Fruit fly (Drosophila melanogaster) whole organism, wandering third instar larva: ENCODE data around the gene CG16953.

Source experiments
- Abd-B ChIP-seq: fragments of >200 bp; optimal IDR thresholded peaks from 2 replicates; lab custom pipeline; 2017; ENCODE audit warnings: missing biosample characterization, missing genetic modification characterization
- CG32264 ChIP-seq: fragments of 200-800 bp; sonication (Bioruptor generic); optimal IDR thresholded peaks from 2 replicates; lab custom pipeline; 2016; ENCODE audit warnings: missing biosample characterization, missing genetic modification characterization
- CG9705 ChIP-seq: fragments of 200-800 bp; sonication (Bioruptor generic); optimal IDR thresholded peaks from 2 replicates; lab custom pipeline; 2018; ENCODE audit warnings: missing biosample characterization, mild to moderate bottlenecking, missing genetic modification characterization
- CrebA ChIP-seq: fragments of 200-800 bp; sonication (Bioruptor generic); optimal IDR thresholded peaks from 2 replicates; lab custom pipeline; 2016; ENCODE audit warnings: missing biosample characterization, mild to moderate bottlenecking, missing genetic modification characterization, borderline replicate concordance
- Dfd ChIP-seq: fragments of >200 bp; optimal IDR thresholded peaks from 2 replicates; lab custom pipeline; 2017; ENCODE audit warnings: missing biosample characterization, missing genetic modification characterization
- Dif ChIP-seq: fragments of 200-275, 200-300 bp; sonication (Bioruptor generic); optimal IDR thresholded peaks from 2 replicates; lab custom pipeline; 2018; ENCODE audit warnings: missing biosample characterization, missing genetic modification characterization; ENCODE audit not compliant: partially characterized antibody
- GATAd ChIP-seq: sonication (Bioruptor generic); optimal IDR thresholded peaks from 2 replicates; lab custom pipeline; 2016; ENCODE audit warnings: missing biosample characterization, missing genetic modification characterization
- HLH106 ChIP-seq: fragments of 200-800 bp; optimal IDR thresholded peaks from 3 replicates; lab custom pipeline; 2019; ENCODE audit warnings: missing biosample characterization, mild to moderate bottlenecking, missing genetic modification characterization, moderate library complexity
- Hnf4 ChIP-seq: fragments of 200-800 bp; sonication (Bioruptor generic); optimal IDR thresholded peaks from 2 replicates; lab custom pipeline; 2016; ENCODE audit warnings: missing biosample characterization, mild to moderate bottlenecking, missing genetic modification characterization
- Hr78 ChIP-seq: fragments of >200 bp; optimal IDR thresholded peaks from 2 replicates; lab custom pipeline; 2017; ENCODE audit warnings: missing biosample characterization, missing genetic modification characterization
- Hr83 ChIP-seq: fragments of 200-300 bp; sonication (Bioruptor generic); optimal IDR thresholded peaks from 2 replicates; lab custom pipeline; 2016; ENCODE audit warnings: missing biosample characterization, mild to moderate bottlenecking, missing genetic modification characterization, moderate library complexity; ENCODE audit not compliant: poor library complexity, severe bottlenecking
- Jra ChIP-seq: sonication (Bioruptor generic); optimal IDR thresholded peaks from 2 replicates; lab custom pipeline; 2016; ENCODE audit warnings: missing biosample characterization, missing genetic modification characterization
- Mio ChIP-seq: sonication (Bioruptor generic); optimal IDR thresholded peaks from 2 replicates; lab custom pipeline; 2016; ENCODE audit warnings: missing biosample characterization, missing genetic modification characterization
- Myc ChIP-seq: fragments of >200 bp; optimal IDR thresholded peaks from 2 replicates; lab custom pipeline; 2017
- N ChIP-seq: fragments of >200 bp; optimal IDR thresholded peaks from 2 replicates; lab custom pipeline; 2018; ENCODE audit warnings: missing biosample characterization, missing external identifiers, missing genetic modification characterization
- OdsH ChIP-seq: fragments of 200-800 bp; sonication (Bioruptor generic); optimal IDR thresholded peaks from 2 replicates; lab custom pipeline; 2016; ENCODE audit warnings: missing biosample characterization, mild to moderate bottlenecking, missing genetic modification characterization
- Rel ChIP-seq, 2 experiments: fragments of 200-800 bp; sonication (Bioruptor generic) in 1 of 2; optimal IDR thresholded peaks; 2 replicates in 1 of 2; 3 replicates in 1 of 2; lab custom pipeline; 2016 to 2019; ENCODE audit warnings: mild to moderate bottlenecking in 2 of 2, missing biosample characterization in 2 of 2, missing genetic modification characterization in 2 of 2, moderate library complexity in 1 of 2
- Sp1 ChIP-seq: fragments of 200-800 bp; sonication (Bioruptor generic); optimal IDR thresholded peaks from 3 replicates; lab custom pipeline; 2019; ENCODE audit warnings: missing biosample characterization, mild to moderate bottlenecking, missing genetic modification characterization, moderate library complexity
- Vsx2 ChIP-seq: fragments of 200-300, 225-300 bp; sonication (Bioruptor generic); optimal IDR thresholded peaks from 2 replicates; lab custom pipeline; 2018; ENCODE audit warnings: missing biosample characterization, missing genetic modification characterization; ENCODE audit not compliant: partially characterized antibody
- br ChIP-seq: fragments of 200-800 bp; sonication (Bioruptor generic); optimal IDR thresholded peaks from 2 replicates; lab custom pipeline; 2016; ENCODE audit warnings: missing biosample characterization, missing genetic modification characterization
- brk ChIP-seq: fragments of 200-800 bp; sonication (Bioruptor generic); optimal IDR thresholded peaks from 2 replicates; lab custom pipeline; 2016; ENCODE audit warnings: missing biosample characterization, mild to moderate bottlenecking, missing genetic modification characterization
- dl ChIP-seq, 2 experiments: fragments of 175-275, 200-275 bp in 1 of 2; fragments of 200-275 bp in 1 of 2; sonication (Bioruptor generic); optimal IDR thresholded peaks; lab custom pipeline; 2018; ENCODE audit warnings: mild to moderate bottlenecking in 2 of 2, missing biosample characterization in 2 of 2, missing genetic modification characterization in 2 of 2, moderate library complexity in 2 of 2; ENCODE audit not compliant: partially characterized antibody in 2 of 2, insufficient read depth in 1 of 2
- dmrt93B ChIP-seq: fragments of 200-800 bp; sonication (Bioruptor generic); optimal IDR thresholded peaks from 2 replicates; lab custom pipeline; 2018; ENCODE audit warnings: missing biosample characterization, mild to moderate bottlenecking, missing genetic modification characterization
- dsf ChIP-seq: sonication (Bioruptor generic); optimal IDR thresholded peaks from 2 replicates; lab custom pipeline; 2016; ENCODE audit warnings: missing biosample characterization, missing genetic modification characterization, borderline replicate concordance
- ey ChIP-seq: fragments of 200-800 bp; sonication (Bioruptor generic); optimal IDR thresholded peaks from 2 replicates; lab custom pipeline; 2016; ENCODE audit warnings: missing biosample characterization, missing genetic modification characterization
- foxo ChIP-seq, 2 experiments: fragments of 200-800 bp; sonication (Bioruptor generic); optimal IDR thresholded peaks; 2 replicates in 1 of 2; 3 replicates in 1 of 2; lab custom pipeline; 2016 to 2017; ENCODE audit warnings: missing biosample characterization in 2 of 2, missing genetic modification characterization in 2 of 2
- fru ChIP-seq: fragments of 200-800 bp; sonication (Bioruptor generic); optimal IDR thresholded peaks from 3 replicates; lab custom pipeline; 2016; ENCODE audit warnings: missing biosample characterization, mild to moderate bottlenecking, missing genetic modification characterization
- h ChIP-seq: fragments of 200-800 bp; sonication (Bioruptor generic); optimal IDR thresholded peaks from 3 replicates; lab custom pipeline; 2016; ENCODE audit warnings: missing biosample characterization, mild to moderate bottlenecking, missing genetic modification characterization
- jim ChIP-seq: fragments of 175-275, 200-325 bp; sonication (Bioruptor generic); optimal IDR thresholded peaks from 2 replicates; lab custom pipeline; 2016; ENCODE audit warnings: missing biosample characterization, mild to moderate bottlenecking, missing genetic modification characterization
- lola ChIP-seq: fragments of >200 bp; optimal IDR thresholded peaks from 2 replicates; lab custom pipeline; 2017; ENCODE audit warnings: missing biosample characterization, missing genetic modification characterization
- pan ChIP-seq: fragments of >200 bp; optimal IDR thresholded peaks from 2 replicates; lab custom pipeline; 2017
- psq ChIP-seq: fragments of 200-800 bp; sonication (Bioruptor generic); optimal IDR thresholded peaks from 3 replicates; lab custom pipeline; 2017; ENCODE audit warnings: missing biosample characterization, mild to moderate bottlenecking, missing genetic modification characterization, moderate library complexity
- rgr ChIP-seq: fragments of 200-800 bp; sonication (Bioruptor generic); optimal IDR thresholded peaks from 3 replicates; lab custom pipeline; 2016; ENCODE audit warnings: missing biosample characterization, mild to moderate bottlenecking, missing genetic modification characterization
- sage ChIP-seq: fragments of 200-800 bp; sonication (Bioruptor generic); optimal IDR thresholded peaks from 2 replicates; lab custom pipeline; 2016; ENCODE audit warnings: missing biosample characterization, mild to moderate bottlenecking, missing genetic modification characterization
- sv ChIP-seq: fragments of 200-800 bp; sonication (Bioruptor generic); optimal IDR thresholded peaks from 3 replicates; lab custom pipeline; 2016; ENCODE audit warnings: missing biosample characterization, missing genetic modification characterization
- tai ChIP-seq: sonication (Bioruptor generic); optimal IDR thresholded peaks from 2 replicates; lab custom pipeline; 2016; ENCODE audit warnings: missing biosample characterization, missing genetic modification characterization
- usp ChIP-seq: fragments of >200 bp; optimal IDR thresholded peaks from 2 replicates; lab custom pipeline; 2017; ENCODE audit warnings: missing biosample characterization, missing genetic modification characterization
- woc ChIP-seq: sonication (Bioruptor generic); optimal IDR thresholded peaks from 2 replicates; lab custom pipeline; 2016; ENCODE audit warnings: missing biosample characterization, mild to moderate bottlenecking, missing genetic modification characterization

Gene CG16953

DNA sequence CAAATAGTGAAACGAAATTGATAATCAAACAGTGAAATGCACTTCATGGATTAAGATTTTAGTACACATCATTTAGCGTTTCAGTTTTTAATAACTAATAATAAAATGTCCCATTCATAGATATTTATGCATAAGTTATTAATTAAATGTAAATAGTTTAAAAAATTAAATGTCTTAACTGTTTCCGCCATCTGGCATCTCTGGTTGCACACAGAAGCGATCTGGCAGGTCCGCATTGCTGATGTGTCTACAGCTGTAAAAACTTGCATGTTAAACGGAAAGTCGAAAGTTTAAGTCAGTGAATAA, 2.8 kb upstream of the CG16953 start, which contains the start of gene Srp72:
Gene Srp72 (plus strand): TSS at position 232 of the 306 bp plus-strand sequence.
- TF ChIP-seq CG32264 (GFP tag; lab: Kevin White, UChicago) (no peak), jim (GFP tag; lab: Kevin White, UChicago) (no peak), fru (peak; percentile 40), Hnf4 (GFP tag; lab: Kevin White, UChicago) (peak; percentile 39), Sp1 (GFP tag; lab: Kevin White, UChicago) (peak; percentile 45), rgr (GFP tag; lab: Kevin White, UChicago) (peak; percentile 44), CG9705 (GFP tag; lab: Kevin White, UChicago) (peak; percentile 47), tai (GFP tag; lab: Kevin White, UChicago) (no peak), psq (peak; percentile 6), Mio (no peak), Hr83 (GFP tag; lab: Kevin White, UChicago) (peak; percentile 35), Dfd (no peak), dsf (GFP tag; lab: Kevin White, UChicago) (peak; percentile 45), sage (GFP tag; lab: Kevin White, UChicago) (peak; percentile 59), dl (GFP tag; optimal IDR thresholded peaks at IDR 0.05; lab: Kevin White, UChicago; ENCODE audit: insufficient read depth in 1 of 2, partially characterized antibody in 2 of 2) (no peak), br (GFP tag; lab: Kevin White, UChicago) (peak; percentile 25), ey (GFP tag; lab: Kevin White, UChicago) (peak; percentile 12), Abd-B (no peak), HLH106 (peak; percentile 50), lola (GFP tag; lab: Kevin White, UChicago) (no peak), GATAd (GFP tag; lab: Kevin White, UChicago) (peak; percentile 26), Myc (lab: Kevin White, UChicago) (no peak), sv (GFP tag; lab: Kevin White, UChicago) (peak; percentile 48), OdsH (GFP tag; lab: Kevin White, UChicago) (peak; percentile 17), h (GFP tag; lab: Kevin White, UChicago) (peak; percentile 50), dmrt93B (GFP tag; lab: Kevin White, UChicago) (no peak), foxo (GFP tag; optimal IDR thresholded peaks at IDR 0.05; lab: Kevin White, UChicago) (peak in 1 of 2 experiments; percentile 58), N (GFP tag; lab: Kevin White, UChicago) (no peak)
- TF ChIP-seq, all 38 proteins: peak for 17

DNA sequence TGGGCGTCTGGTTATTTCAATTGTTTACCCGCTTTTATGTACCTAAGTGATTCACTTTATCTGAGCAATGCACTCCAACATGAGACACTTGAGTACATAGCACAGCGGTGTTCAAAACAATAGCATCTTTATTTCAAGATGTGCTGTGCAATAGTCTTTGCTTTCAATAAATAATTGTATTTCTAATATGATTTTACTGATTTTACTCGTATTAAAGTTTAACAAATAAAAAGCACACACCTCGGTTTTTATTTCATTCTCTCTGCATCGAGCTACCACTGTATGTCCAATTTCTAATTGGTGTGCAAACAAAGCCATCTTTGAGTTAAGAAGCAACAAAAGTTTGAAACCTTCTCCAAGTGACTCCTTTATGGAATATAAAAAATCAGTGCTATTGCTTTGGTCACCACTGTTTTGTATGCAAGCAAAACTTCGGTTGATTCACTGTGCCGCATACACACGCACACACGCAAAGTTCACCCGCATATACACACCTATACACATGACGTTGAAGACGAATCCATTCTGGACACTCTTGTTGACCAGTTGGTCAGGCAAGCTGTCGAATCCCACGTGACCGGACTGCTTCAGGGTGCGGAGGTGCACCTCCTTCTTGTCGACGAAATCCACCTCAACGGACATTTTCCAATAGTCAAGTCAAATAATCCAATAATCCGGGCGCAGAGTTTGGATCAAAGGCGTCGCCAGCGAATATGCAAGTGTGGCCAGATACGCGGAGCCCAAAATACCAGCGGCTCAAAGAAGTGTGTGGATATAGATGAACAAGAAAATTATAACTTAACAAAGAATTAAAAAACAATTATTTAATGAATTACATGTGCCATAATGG, 2.2 kb upstream of the CG16953 start, which contains the start of gene Septin2:
Gene Septin2 (minus strand): TSS at position 727 of the 850 bp plus-strand sequence.
- peak; percentile 94 for TF ChIP-seq h (GFP tag; lab: Kevin White, UChicago)
- peak; percentile 77 for TF ChIP-seq dsf (GFP tag; lab: Kevin White, UChicago)
- TF ChIP-seq br (GFP tag; lab: Kevin White, UChicago): peak; percentile 91
- peak; percentile 91 for TF ChIP-seq Hr83 (GFP tag; lab: Kevin White, UChicago)
- peak; percentile 91 for TF ChIP-seq fru
- peak; percentile 37 for TF ChIP-seq Mio
- peak; percentile 78 for TF ChIP-seq CG32264 (GFP tag; lab: Kevin White, UChicago)
- TF ChIP-seq Rel (GFP tag; optimal IDR thresholded peaks at IDR 0.05; lab: Kevin White, UChicago): peak; percentile 61
- peak; percentile 31 for TF ChIP-seq Rel (tag; optimal IDR thresholded peaks at IDR 0.05; lab: Kevin White, UChicago)
- TF ChIP-seq CrebA (GFP tag; lab: Kevin White, UChicago): no peak
- peak; percentile 88 for TF ChIP-seq psq
- no peak for TF ChIP-seq tai (GFP tag; lab: Kevin White, UChicago)
- TF ChIP-seq OdsH (GFP tag; lab: Kevin White, UChicago): peak; percentile 93
- TF ChIP-seq Myc (lab: Kevin White, UChicago): no peak
- peak; percentile 91 for TF ChIP-seq Sp1 (GFP tag; lab: Kevin White, UChicago)
- TF ChIP-seq brk: no peak
- TF ChIP-seq Dif (GFP tag; lab: Kevin White, UChicago): no peak
- peak; percentile 93 for TF ChIP-seq Jra (GFP tag; lab: Kevin White, UChicago)
- TF ChIP-seq ey (GFP tag; lab: Kevin White, UChicago): peak; percentile 92
- no peak for TF ChIP-seq dl (GFP tag; optimal IDR thresholded peaks at IDR 0.05; lab: Kevin White, UChicago; ENCODE audit: insufficient read depth in 1 of 2, partially characterized antibody in 2 of 2)
- TF ChIP-seq sage (GFP tag; lab: Kevin White, UChicago): peak; percentile 35
- peak; percentile 79 for TF ChIP-seq CG9705 (GFP tag; lab: Kevin White, UChicago)
- TF ChIP-seq pan: no peak
- TF ChIP-seq Abd-B: no peak
- TF ChIP-seq Hr78 (GFP tag; lab: Kevin White, UChicago): no peak
- TF ChIP-seq lola (GFP tag; lab: Kevin White, UChicago): no peak
- no peak for TF ChIP-seq jim (GFP tag; lab: Kevin White, UChicago)
- TF ChIP-seq usp: no peak
- TF ChIP-seq GATAd (GFP tag; lab: Kevin White, UChicago): peak; percentile 34
- TF ChIP-seq Dfd: no peak
- peak; percentile 79 for TF ChIP-seq woc (GFP tag; lab: Kevin White, UChicago)
- TF ChIP-seq foxo (GFP tag; optimal IDR thresholded peaks at IDR 0.05; lab: Kevin White, UChicago): peak in 1 of 2 experiments; percentile 93
- peak; percentile 89 for TF ChIP-seq rgr (GFP tag; lab: Kevin White, UChicago)
- TF ChIP-seq dmrt93B (GFP tag; lab: Kevin White, UChicago): peak; percentile 89
- TF ChIP-seq Vsx2 (GFP tag; lab: Kevin White, UChicago): no peak
- peak; percentile 7 for TF ChIP-seq N (GFP tag; lab: Kevin White, UChicago)
- peak; percentile 88 for TF ChIP-seq HLH106
- no peak for TF ChIP-seq sv (GFP tag; lab: Kevin White, UChicago)
- TF ChIP-seq Hnf4 (GFP tag; lab: Kevin White, UChicago): peak; percentile 88
